Worm (Caenorhabditis elegans) whole organism, early embryonic: ENCODE results near the gene F53F4.7.

Source experiments
- ama-1 ChIP-seq: fragments of 150-350 bp; optimal IDR thresholded peaks from 2 replicates; lab custom pipeline; 2014
- hmbx-1 ChIP-seq: sonication (generic microtip); optimal IDR thresholded peaks from 2 replicates; lab custom pipeline; 2016; ENCODE audit warnings: mild to moderate bottlenecking, missing genetic modification characterization, missing compliant biosample characterization
- hmg-4 ChIP-seq: fragments of 200-800 bp; sonication (Bioruptor generic); optimal IDR thresholded peaks from 2 replicates; lab custom pipeline; 2018; ENCODE audit warnings: mild to moderate bottlenecking, missing genetic modification characterization, missing compliant biosample characterization
- sea-1 ChIP-seq: fragments of 200-800 bp; sonication (Bioruptor generic); conservative IDR thresholded peaks from 2 replicates; pipeline ENCODE4 v1.3.6; 2022; ENCODE audit warnings: missing genetic modification characterization, missing compliant biosample characterization
- tbx-11 ChIP-seq: fragments of 200-800 bp; sonication (Bioruptor generic); IDR thresholded peaks from 2 replicates; pipeline ENCODE4 v1.3.6; 2022; ENCODE audit warnings: missing genetic modification characterization, missing compliant biosample characterization

ce11 chrV:13584484-13584883 lies 29.3 kb downstream of the F53F4.7 start, which contains the start of gene F53F4.1:
- TF ChIP-seq ama-1 (lab: Kevin White, UChicago) (no peak), sea-1 (GFP tag; lab: Robert Waterston, UW) (no peak), hmg-4 (no peak), tbx-11 (GFP tag; lab: Robert Waterston, UW) (no peak), hmbx-1 (no peak)
